Worm (Caenorhabditis elegans): ENCODE results near the gene ceh-43.

- TF ChIP-seq nhr-2 (tag; optimal IDR thresholded peaks at IDR 0.05) (no peak), nhr-12 (tag; optimal IDR thresholded peaks at IDR 0.05) (no peak), mab-5 (tag; optimal IDR thresholded peaks at IDR 0.05) (no peak), ceh-83 (GFP tag; optimal IDR thresholded peaks at IDR 0.05) (no peak), blmp-1 (tag; optimal IDR thresholded peaks at IDR 0.05) (no peak), bed-3 (GFP tag; optimal IDR thresholded peaks at IDR 0.05) (no peak), unc-39 (tag; optimal IDR thresholded peaks at IDR 0.05) (no peak), elt-3 (tag; optimal IDR thresholded peaks at IDR 0.05) (no peak)
Observed at ce11 chrIII:4476313-4476712, 26.6 kb upstream of the ceh-43 start.

Measured in whole organism, mixed stage, embryonic.